Fruit fly (Drosophila melanogaster): Measurements from ENCODE around the gene abd-A.
A peak's percentile ranks its signal among the peaks of the same experiment; 100 is the strongest.

Gene abd-A

DNA sequence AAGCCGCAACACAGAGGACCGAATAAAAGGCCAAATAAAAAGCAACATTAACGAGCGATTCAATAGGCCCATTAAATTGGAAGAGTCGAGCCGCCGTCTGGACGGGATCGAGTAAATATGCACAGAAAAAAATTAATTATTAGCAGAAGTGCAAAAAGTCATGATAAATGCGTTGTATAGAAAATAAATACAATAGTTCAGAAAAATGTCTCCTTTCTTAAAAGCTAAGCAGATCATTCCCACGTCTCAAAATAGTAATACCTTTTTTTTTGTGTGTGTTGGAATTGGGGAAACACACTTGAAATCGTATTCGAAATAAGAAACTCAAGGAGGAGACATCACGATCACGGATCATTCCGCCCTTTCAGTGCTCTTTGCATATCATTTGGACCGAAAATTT is 60.4 kb downstream of the abd-A start (continued):
- TF ChIP-seq phol (tag; optimal IDR thresholded peaks at IDR 0.05) (peak; percentile 65), CG15514 (GFP tag; optimal IDR thresholded peaks at IDR 0.05) (no peak), lmd (GFP tag; IDR thresholded peaks at IDR 0.05) (peak; percentile 21; the same call in 1 of the 2 replicates), CG1529 (GFP tag; optimal IDR thresholded peaks at IDR 0.05) (peak; percentile 17), E2f1 (GFP tag; IDR thresholded peaks at IDR 0.05) (0 out of 2 replicates have a peak, but pooled peaks have one; percentile 12), CG10979 (tag; optimal IDR thresholded peaks at IDR 0.05) (peak; percentile 70), twi (tag; optimal IDR thresholded peaks at IDR 0.05) (peak; percentile 1), ash1 (GFP tag; optimal IDR thresholded peaks at IDR 0.05) (no peak), HHEX (GFP tag; optimal IDR thresholded peaks at IDR 0.05) (peak; percentile 13), CG42726 (GFP tag; IDR thresholded peaks at IDR 0.05; ENCODE audit: partially characterized antibody) (no peak), CG12236 (GFP tag; optimal IDR thresholded peaks at IDR 0.05) (no peak), eve (GFP tag; optimal IDR thresholded peaks at IDR 0.05) (peak in 1 of 2 experiments; percentile 57), CG10366 (GFP tag; IDR thresholded peaks at IDR 0.05) (peak; percentile 36; the same call in 1 of the 2 replicates), ap (GFP tag; IDR thresholded peaks at IDR 0.05) (peak; percentile 53; the same call in 1 of the 2 replicates), CG17829 (tag; optimal IDR thresholded peaks at IDR 0.05) (peak; percentile 28), CG9727 (GFP tag; optimal IDR thresholded peaks at IDR 0.05) (peak; percentile 47), Hsf (GFP tag; optimal IDR thresholded peaks at IDR 0.05) (peak; percentile 56), gem (tag; optimal IDR thresholded peaks at IDR 0.05) (peak; percentile 69), CG12391 (tag; optimal IDR thresholded peaks at IDR 0.05) (peak; percentile 60), Asciz (GFP tag; optimal IDR thresholded peaks at IDR 0.05) (peak; percentile 52), Optix (GFP tag; IDR thresholded peaks at IDR 0.05) (no peak), tin (GFP tag; optimal IDR thresholded peaks at IDR 0.05) (peak; percentile 41), CG6791 (GFP tag; IDR thresholded peaks at IDR 0.05; ENCODE audit: partially characterized antibody) (no peak), Neu2 (GFP tag; optimal IDR thresholded peaks at IDR 0.05; ENCODE audit: borderline replicate concordance) (no peak), Atf-2 (GFP tag; optimal IDR thresholded peaks at IDR 0.05) (peak; percentile 40), Atf6 (GFP tag; IDR thresholded peaks at IDR 0.05) (peak; percentile 11; the same call in 1 of the 2 replicates), CG14860 (GFP tag; IDR thresholded peaks at IDR 0.05; ENCODE audit: partially characterized antibody) (no peak), pita (GFP tag; optimal IDR thresholded peaks at IDR 0.05) (no peak), E2f2 (GFP tag; IDR thresholded peaks at IDR 0.05) (peak; percentile 19; the same call in 1 of the 2 replicates), dan (GFP tag; IDR thresholded peaks at IDR 0.05) (no peak), CG14667 (GFP tag; IDR thresholded peaks at IDR 0.05) (no peak), CG7839 (tag; optimal IDR thresholded peaks at IDR 0.05) (peak; percentile 59), CG4360 (GFP tag; IDR thresholded peaks at IDR 0.05) (no peak), CG17328 (GFP tag; IDR thresholded peaks at IDR 0.05) (peak; percentile 77), chn (GFP tag; optimal IDR thresholded peaks at IDR 0.05) (no peak), CG14710 (tag; optimal IDR thresholded peaks at IDR 0.05) (peak; percentile 23), onecut (GFP tag; IDR thresholded peaks at IDR 0.05) (0 out of 2 replicates have a peak, but pooled peaks have one; percentile 15), seq (GFP tag; IDR thresholded peaks at IDR 0.05) (0 out of 2 replicates have a peak, but pooled peaks have one; percentile 14), CG7556 (GFP tag; optimal IDR thresholded peaks at IDR 0.05) (peak; percentile 14), Med (GFP tag) (peak; percentile 82), corto (GFP tag; optimal IDR thresholded peaks at IDR 0.05) (no peak), HLH3B (GFP tag; IDR thresholded peaks at IDR 0.05) (peak; percentile 64), CG18619 (GFP tag; optimal IDR thresholded peaks at IDR 0.05) (peak; percentile 1), salm (tag; optimal IDR thresholded peaks at IDR 0.05) (peak; percentile 35), CG33557 (GFP tag; optimal IDR thresholded peaks at IDR 0.05) (peak; percentile 13), CG13624 (GFP tag; optimal IDR thresholded peaks at IDR 0.05) (peak; percentile 20), CG10209 (GFP tag; optimal IDR thresholded peaks at IDR 0.05) (peak; percentile 44), ttk (GFP tag; IDR thresholded peaks at IDR 0.05) (peak; percentile 47; the same call in 1 of the 2 replicates), sens (GFP tag) (peak; percentile 95), CG12071 (GFP tag; optimal IDR thresholded peaks at IDR 0.05) (peak; percentile 4)
